Worm (Caenorhabditis elegans): ENCODE measurements around the gene syx-16.

DNA sequence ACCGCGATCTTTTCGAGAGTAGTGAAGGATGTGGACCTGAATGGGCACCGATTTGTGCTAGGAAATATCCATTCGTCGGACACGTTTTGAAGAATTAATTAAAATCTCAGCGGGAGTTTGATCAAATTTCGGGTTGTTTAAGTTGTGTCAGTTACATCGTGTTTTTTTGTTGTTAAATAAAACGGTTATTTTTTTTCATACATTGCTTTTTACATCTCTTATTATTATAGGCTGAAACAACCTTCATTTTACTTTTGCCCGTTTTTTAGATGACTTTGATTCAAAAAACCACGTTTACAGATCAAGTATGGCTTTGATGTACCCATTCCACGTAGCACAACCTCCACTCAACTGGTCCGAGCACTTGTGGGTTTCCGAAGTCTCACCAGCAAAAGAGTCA, 35.8 kb downstream of the syx-16 start, which contains the start of gene emb-1:
- no peak for TF ChIP-seq ceh-13 (GFP tag; optimal IDR thresholded peaks at IDR 0.05)
- TF ChIP-seq flt-1 (GFP tag; IDR thresholded peaks at IDR 0.05) = no peak
- TF ChIP-seq B0310.2 (tag; optimal IDR thresholded peaks at IDR 0.05) = no peak
- TF ChIP-seq ceh-36 (tag; optimal IDR thresholded peaks at IDR 0.05) = no peak
- no peak for TF ChIP-seq hmg-4 (GFP tag; optimal IDR thresholded peaks at IDR 0.05)
- no peak for TF ChIP-seq ama-1 (optimal IDR thresholded peaks at IDR 0.05)
- TF ChIP-seq aly-1 (tag; optimal IDR thresholded peaks at IDR 0.05) = no peak
- TF ChIP-seq scrt-1 (GFP tag; IDR thresholded peaks at IDR 0.05) = no peak

Data from whole organism, early embryonic.